Fruit fly (Drosophila melanogaster) Kc167 (cell line): ENCODE results near the gene CG42272.

ENCODE experiments used
- Myc ChIP-seq: fragments of >200 bp; optimal IDR thresholded peaks from 2 replicates; lab custom pipeline; 2017; ENCODE audit warnings: missing external identifiers
- Sin3A ChIP-seq: fragments of >200 bp; optimal IDR thresholded peaks from 2 replicates; lab custom pipeline; 2018; ENCODE audit warnings: missing external identifiers
- h ChIP-seq: fragments of >200 bp; optimal IDR thresholded peaks from 3 replicates; lab custom pipeline; 2018; ENCODE audit warnings: missing external identifiers
- insv ChIP-seq: fragments of >200 bp; optimal IDR thresholded peaks from 3 replicates; lab custom pipeline; 2018; ENCODE audit warnings: missing external identifiers
- psq ChIP-seq: fragments of >200 bp; optimal IDR thresholded peaks from 2 replicates; lab custom pipeline; 2017; ENCODE audit warnings: missing external identifiers
- ttk ChIP-seq: sonication (Bioruptor generic); optimal IDR thresholded peaks from 2 replicates; lab custom pipeline; 2017; ENCODE audit warnings: missing external identifiers

DNA sequence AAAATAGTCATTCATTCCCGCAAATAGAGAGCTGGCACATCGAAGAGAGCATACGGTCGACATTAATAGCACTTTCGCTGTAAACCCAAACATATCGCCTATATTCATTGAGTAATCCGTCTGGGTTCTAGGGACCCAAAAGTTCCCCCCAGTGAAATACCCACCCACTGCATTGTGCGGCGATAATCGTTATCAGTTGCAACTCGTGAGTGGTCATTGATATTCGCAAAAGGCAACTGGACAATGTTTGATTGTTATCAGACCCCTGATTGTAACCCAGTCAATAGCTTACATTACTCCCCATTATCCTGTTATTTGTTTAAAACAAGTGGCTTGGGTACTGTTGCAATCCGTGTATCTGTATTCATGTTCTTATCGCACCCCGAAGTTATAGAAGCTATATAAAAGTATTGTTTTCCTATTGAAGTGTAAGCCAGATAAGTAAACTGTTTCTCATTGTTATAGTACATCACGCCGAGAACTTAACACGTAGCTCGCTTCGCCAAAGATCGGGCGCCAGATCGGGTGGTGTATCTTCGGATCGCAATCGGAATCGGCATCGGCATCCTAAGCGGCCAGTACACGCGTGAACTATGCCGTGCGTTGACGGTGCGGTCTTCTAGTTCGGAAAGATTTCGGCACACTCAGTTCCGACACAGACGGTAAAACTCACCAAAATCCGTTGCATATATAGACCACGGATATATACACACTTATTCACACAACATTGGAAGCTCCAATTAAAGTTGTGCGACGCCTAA lies 49.0 kb upstream of the CG42272 start:
- TF ChIP-seq psq (lab: Kevin White, UChicago): no peak
- no peak for TF ChIP-seq h (lab: Kevin White, UChicago)
- no peak for TF ChIP-seq Sin3A
- TF ChIP-seq ttk (lab: Kevin White, UChicago): no peak
- no peak for TF ChIP-seq insv (lab: Kevin White, UChicago)
- TF ChIP-seq Myc (lab: Kevin White, UChicago): no peak
